Worm (Caenorhabditis elegans): ENCODE measurements around the gene F36F12.1.

Gene F36F12.1

DNA sequence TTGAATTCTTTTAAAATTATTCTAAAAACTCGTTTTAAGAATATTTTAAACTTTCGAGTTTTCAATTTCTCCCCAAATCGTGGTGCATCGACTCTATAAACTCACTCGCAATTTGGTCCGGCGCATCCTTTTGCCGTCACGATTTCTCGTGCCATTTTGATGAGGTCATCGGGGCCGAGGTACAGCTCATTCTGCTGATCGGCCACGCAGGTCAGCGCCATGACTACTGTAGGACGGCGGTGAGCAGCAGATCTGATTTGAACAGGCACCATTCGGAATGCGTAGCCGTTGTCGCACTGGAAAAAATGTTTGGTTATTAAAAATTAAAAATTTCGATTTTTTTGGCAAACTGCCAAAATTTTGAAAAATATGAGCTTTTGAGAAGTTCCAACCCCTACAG is 29.7 kb upstream of the F36F12.1 start:
- peak; percentile 16 for TF ChIP-seq rnt-1 (tag; optimal IDR thresholded peaks at IDR 0.05)
- TF ChIP-seq fkh-4 (tag; optimal IDR thresholded peaks at IDR 0.05; ENCODE audit: borderline replicate concordance), result no peak

DNA sequence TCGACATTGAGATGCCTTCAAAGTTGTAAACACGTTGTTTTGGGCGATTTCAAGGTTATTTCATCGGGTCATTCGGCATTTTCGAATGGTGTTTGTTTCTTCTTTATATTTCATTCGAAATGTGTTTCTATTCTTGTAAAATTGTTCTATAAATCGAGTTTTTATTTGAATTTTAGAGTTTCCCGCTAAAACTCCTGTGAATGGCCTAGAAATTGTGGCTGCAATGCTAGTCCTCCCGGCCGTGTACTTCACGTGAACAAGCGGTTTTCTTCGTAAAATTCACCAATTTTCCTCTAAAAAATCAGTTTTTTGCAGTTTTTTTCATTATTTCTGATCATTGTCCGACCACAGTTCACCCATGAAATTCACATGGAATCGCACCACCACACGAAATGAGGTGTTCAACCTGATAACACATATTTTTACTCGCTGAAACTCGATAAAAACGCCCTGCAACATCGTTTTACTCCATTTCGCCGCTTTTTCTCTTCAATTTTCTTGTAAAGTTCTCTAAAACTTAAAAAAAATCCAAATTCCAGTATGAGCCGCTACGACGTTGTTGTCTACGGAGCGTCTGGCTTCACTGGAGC is 24.1 kb upstream of the F36F12.1 start, which contains the start of gene ldp-1:
TSS of gene ldp-1 (plus strand) at position 540 of the 590 bp plus-strand sequence.
- TF ChIP-seq elt-2 (tag; optimal IDR thresholded peaks at IDR 0.05) (peak; percentile 67), ets-5 (GFP tag; IDR thresholded peaks at IDR 0.05) (no peak), nhr-71 (tag; optimal IDR thresholded peaks at IDR 0.05) (peak; percentile 89), Y116A8C.19 (tag; optimal IDR thresholded peaks at IDR 0.05; ENCODE audit: borderline replicate concordance) (peak; percentile 67), ceh-82 (tag; optimal IDR thresholded peaks at IDR 0.05) (peak; percentile 55 to 73 (median 70)), unc-62 (GFP tag; optimal IDR thresholded peaks at IDR 0.05) (no peak), sptf-1 (tag; optimal IDR thresholded peaks at IDR 0.05) (no peak), efl-1 (optimal IDR thresholded peaks at IDR 0.05) (peak; percentile 95 to 99), efl-1 (GFP tag; optimal IDR thresholded peaks at IDR 0.05 in 1 of 2) (peak; percentile 94 to 99), isw-1 (GFP tag; IDR thresholded peaks at IDR 0.05) (peak; percentile 78), nhr-47 (tag; optimal IDR thresholded peaks at IDR 0.05) (peak; percentile 92), C16A3.4 (tag; optimal IDR thresholded peaks at IDR 0.05) (peak; percentile 14), nhr-77 (tag; optimal IDR thresholded peaks at IDR 0.05) (no peak), nhr-19 (GFP tag; conservative IDR thresholded peaks at IDR 0.05) (peak; percentile 88), unc-98 (GFP tag; IDR thresholded peaks at IDR 0.05) (peak; percentile 82), sox-4 (tag; optimal IDR thresholded peaks at IDR 0.05) (peak; percentile 83), C34B4.2 (tag; optimal IDR thresholded peaks at IDR 0.05) (peak; percentile 10), xbp-1 (tag; optimal IDR thresholded peaks at IDR 0.05) (peak; percentile 81), nhr-20 (tag; optimal IDR thresholded peaks at IDR 0.05) (peak; percentile 82), lin-14 (GFP tag; optimal IDR thresholded peaks at IDR 0.05) (peak; percentile 92), mab-9 (GFP tag; IDR thresholded peaks at IDR 0.05) (peak; percentile 80), ceh-90 (tag; optimal IDR thresholded peaks at IDR 0.05) (peak; percentile 96), mdl-1 (tag; optimal IDR thresholded peaks at IDR 0.05) (peak in 1 of 2 experiments; percentile 6), nhr-85 (tag) (peak; percentile 93), tlp-1 (tag; optimal IDR thresholded peaks at IDR 0.05) (no peak), blmp-1 (tag; optimal IDR thresholded peaks at IDR 0.05) (peak; percentile 34), C04F5.9 (tag; optimal IDR thresholded peaks at IDR 0.05) (peak; percentile 81), grh-1 (GFP tag; IDR thresholded peaks at IDR 0.05) (peak; percentile 75), pqm-1 (tag; optimal IDR thresholded peaks at IDR 0.05) (no peak), F16B12.6 (tag; optimal IDR thresholded peaks at IDR 0.05) (peak; percentile 16), pax-3 (tag; optimal IDR thresholded peaks at IDR 0.05) (peak; percentile 89), rnt-1 (tag; optimal IDR thresholded peaks at IDR 0.05) (peak; percentile 97), nhr-12 (tag; optimal IDR thresholded peaks at IDR 0.05) (no peak), lin-39 (tag; optimal IDR thresholded peaks at IDR 0.05) (peak; percentile 20), nhr-84 (tag; optimal IDR thresholded peaks at IDR 0.05) (no peak), jun-1 (tag; optimal IDR thresholded peaks at IDR 0.05) (no peak), fkh-10 (GFP tag; optimal IDR thresholded peaks at IDR 0.05) (peak; percentile 2), lin-13 (GFP tag; optimal IDR thresholded peaks at IDR 0.05) (peak; percentile 67), egl-13 (tag; optimal IDR thresholded peaks at IDR 0.05) (peak; percentile 85), ztf-11 (tag; optimal IDR thresholded peaks at IDR 0.05) (peak in 1 of 2 experiments; percentile 94), mef-2 (tag; optimal IDR thresholded peaks at IDR 0.05) (no peak), irx-1 (tag; optimal IDR thresholded peaks at IDR 0.05) (peak; percentile 96), zag-1 (tag; optimal IDR thresholded peaks at IDR 0.05) (no peak), ceh-8 (GFP tag; optimal IDR thresholded peaks at IDR 0.05) (peak; percentile 80), sup-37 (GFP tag; optimal IDR thresholded peaks at IDR 0.05) (peak; percentile 55), egl-27 (tag; optimal IDR thresholded peaks at IDR 0.05) (no peak), vab-15 (tag; optimal IDR thresholded peaks at IDR 0.05) (no peak), fos-1 (tag; optimal IDR thresholded peaks at IDR 0.05) (peak; percentile 62), ces-1 (GFP tag; optimal IDR thresholded peaks at IDR 0.05) (no peak), nhr-11 (tag; optimal IDR thresholded peaks at IDR 0.05) (no peak)
